Worm (Caenorhabditis elegans): ENCODE data around the gene set-14.
A peak's percentile ranks its signal among the peaks of the same experiment; 100 is the strongest.

The set-14 gene

ce11 chrII:10824046-10824445 is 28.0 kb upstream of the set-14 start, which contains the start of the genes R06F6.12 and mix-1 (continued):
- TF ChIP-seq sem-4 (tag; optimal IDR thresholded peaks at IDR 0.05) (no peak), sma-3 (GFP tag; optimal IDR thresholded peaks at IDR 0.05) (peak; percentile 29), mdl-1 (tag; optimal IDR thresholded peaks at IDR 0.05) (no peak), nhr-11 (tag; optimal IDR thresholded peaks at IDR 0.05) (no peak), alr-1 (tag; optimal IDR thresholded peaks at IDR 0.05) (no peak), nhr-12 (tag; optimal IDR thresholded peaks at IDR 0.05) (no peak), elt-3 (tag; optimal IDR thresholded peaks at IDR 0.05) (no peak), ztf-11 (tag; optimal IDR thresholded peaks at IDR 0.05) (no peak), sma-9 (GFP tag; optimal IDR thresholded peaks at IDR 0.05) (peak; percentile 41), sma-9 (tag; optimal IDR thresholded peaks at IDR 0.05) (no peak), zag-1 (tag; optimal IDR thresholded peaks at IDR 0.05) (no peak), mbf-1 (tag; optimal IDR thresholded peaks at IDR 0.05) (no peak), ZK546.5 (tag; optimal IDR thresholded peaks at IDR 0.05) (no peak), Y55F3AM.14 (GFP tag; optimal IDR thresholded peaks at IDR 0.05) (no peak), ztf-4 (tag; optimal IDR thresholded peaks at IDR 0.05) (peak; percentile 23), ceh-82 (tag; optimal IDR thresholded peaks at IDR 0.05) (no peak), egl-27 (tag; optimal IDR thresholded peaks at IDR 0.05) (no peak), nhr-21 (tag; optimal IDR thresholded peaks at IDR 0.05) (peak; percentile 31), nhr-23 (tag; optimal IDR thresholded peaks at IDR 0.05) (no peak), ztf-1 (GFP tag; conservative IDR thresholded peaks at IDR 0.05) (no peak), dmd-4 (tag; optimal IDR thresholded peaks at IDR 0.05) (no peak)

ce11 chrII:10820679-10821078 is 24.6 kb upstream of the set-14 start, which contains the start of gene ech-4:
Gene ech-4, plus strand, starts transcription at chrII:10821031.
- TF ChIP-seq nhr-11 (tag; optimal IDR thresholded peaks at IDR 0.05) (no peak), nhr-129 (tag; optimal IDR thresholded peaks at IDR 0.05) (no peak), sem-4 (tag; optimal IDR thresholded peaks at IDR 0.05) (no peak), ztf-11 (tag; optimal IDR thresholded peaks at IDR 0.05) (no peak), lin-11 (tag; optimal IDR thresholded peaks at IDR 0.05) (no peak), ztf-1 (GFP tag; conservative IDR thresholded peaks at IDR 0.05) (no peak), lin-39 (tag; optimal IDR thresholded peaks at IDR 0.05) (no peak), F13H6.1 (tag; optimal IDR thresholded peaks at IDR 0.05) (no peak), sma-9 (GFP tag; optimal IDR thresholded peaks at IDR 0.05) (no peak), sma-9 (tag; optimal IDR thresholded peaks at IDR 0.05) (no peak), nhr-6 (tag; optimal IDR thresholded peaks at IDR 0.05) (no peak), elt-3 (tag; optimal IDR thresholded peaks at IDR 0.05) (no peak)

ce11 chrII:10819928-10820423 is 23.9 kb upstream of the set-14 start, which contains the start of gene R06F6.8:
Gene R06F6.8, minus strand, starts transcription at chrII:10819978.
- no peak for TF ChIP-seq dmd-4 (tag; optimal IDR thresholded peaks at IDR 0.05)
- TF ChIP-seq R02D3.7 (tag; optimal IDR thresholded peaks at IDR 0.05) = no peak
- TF ChIP-seq snpc-4 (tag; optimal IDR thresholded peaks at IDR 0.05) = no peak
- TF ChIP-seq crh-2 (tag; optimal IDR thresholded peaks at IDR 0.05) = peak; percentile 3
- no peak for TF ChIP-seq nhr-23 (tag; optimal IDR thresholded peaks at IDR 0.05)
- peak; percentile 10 for TF ChIP-seq lin-13 (GFP tag; optimal IDR thresholded peaks at IDR 0.05)
- peak; percentile 47 for TF ChIP-seq C34F6.9 (tag; optimal IDR thresholded peaks at IDR 0.05)
- TF ChIP-seq ztf-11 (tag; optimal IDR thresholded peaks at IDR 0.05) = no peak
- TF ChIP-seq unc-39 (tag; optimal IDR thresholded peaks at IDR 0.05) = no peak
- peak; percentile 44 for TF ChIP-seq unc-55 (GFP tag; optimal IDR thresholded peaks at IDR 0.05)

- no peak for TF ChIP-seq ztf-4 (tag; optimal IDR thresholded peaks at IDR 0.05)
- no peak for TF ChIP-seq elt-1 (tag; optimal IDR thresholded peaks at IDR 0.05)
These were observed 14.6 kb upstream of the set-14 start, which contains the start of gene msrp-7 for ce11 chrII:10810690-10811089. Gene msrp-7, plus strand, starts transcription at chrII:10810990.

ce11 chrII:10808708-10809343 is 12.7 kb upstream of the set-14 start, which contains the start of gene R06F6.14:
Gene R06F6.14, plus strand, starts transcription at chrII:10809293.
- no peak for TF ChIP-seq ztf-4 (tag; optimal IDR thresholded peaks at IDR 0.05)

All from whole organism, L2 larva.